Worm (Caenorhabditis elegans) whole organism, L4 larva: Measurements from ENCODE around the gene F13B12.6.

Source experiments
- D1046.2 ChIP-seq: fragments of 200-800 bp; sonication (Bioruptor generic); IDR thresholded peaks from 2 replicates; pipeline ENCODE4 v1.3.6; 2022; ENCODE audit warnings: missing genetic modification characterization, missing compliant biosample characterization
- F26F4.8 ChIP-seq: fragments of 200-800 bp; sonication (Bioruptor generic); conservative IDR thresholded peaks from 2 replicates; pipeline ENCODE4 v1.3.6; 2022; ENCODE audit warnings: missing genetic modification characterization, missing compliant biosample characterization
- F49E8.2 ChIP-seq: sonication (generic microtip); optimal IDR thresholded peaks from 2 replicates; lab custom pipeline; 2016; ENCODE audit warnings: missing compliant biosample characterization, mild to moderate bottlenecking, missing genetic modification characterization, borderline replicate concordance
- Y105C5A.15 ChIP-seq: fragments of 200-800 bp; sonication (Bioruptor generic); IDR thresholded peaks from 2 replicates; pipeline ENCODE4 v1.3.6; 2022; ENCODE audit warnings: missing genetic modification characterization, missing compliant biosample characterization
- Y48G9A.11 ChIP-seq: fragments of 200-800 bp; sonication (Bioruptor generic); IDR thresholded peaks from 2 replicates; pipeline ENCODE4 v1.3.6; 2022; ENCODE audit warnings: missing genetic modification reagents, missing genetic modification characterization, missing compliant biosample characterization
- ZK546.5 ChIP-seq, 2 experiments: sonication (generic microtip); optimal IDR thresholded peaks; 2 replicates each; lab custom pipeline; 2017; ENCODE audit warnings: missing biosample characterization in 2 of 2, missing genetic modification characterization in 2 of 2
- aly-2 ChIP-seq: sonication (generic microtip); optimal IDR thresholded peaks from 2 replicates; lab custom pipeline; 2018; ENCODE audit warnings: missing biosample characterization, missing genetic modification characterization
- attf-4 ChIP-seq: sonication (generic microtip); optimal IDR thresholded peaks from 3 replicates; lab custom pipeline; 2017; ENCODE audit warnings: missing biosample characterization, missing genetic modification characterization
- ceh-32 ChIP-seq: sonication (generic microtip); optimal IDR thresholded peaks from 2 replicates; lab custom pipeline; 2016; ENCODE audit warnings: mild to moderate bottlenecking, missing genetic modification characterization, missing compliant biosample characterization; ENCODE audit not compliant: poor library complexity
- cey-2 ChIP-seq: sonication (generic microtip); optimal IDR thresholded peaks from 3 replicates; lab custom pipeline; 2017; ENCODE audit warnings: missing genetic modification characterization, mild to moderate bottlenecking, missing compliant biosample characterization, antibody characterized with exemption, borderline replicate concordance; ENCODE audit not compliant: insufficient read depth
- ctbp-1 ChIP-seq: fragments of 200-800 bp; sonication (Bioruptor generic); IDR thresholded peaks from 2 replicates; pipeline ENCODE4 v1.3.6; 2022; ENCODE audit warnings: missing genetic modification reagents, missing genetic modification characterization, missing compliant biosample characterization
- daf-16 ChIP-seq, 3 experiments: sonication (generic microtip); optimal IDR thresholded peaks; 2 replicates each; lab custom pipeline; 2016 to 2017; ENCODE audit warnings: missing genetic modification characterization in 3 of 3, missing genetic modification reagents in 3 of 3, mild to moderate bottlenecking in 2 of 3, missing compliant biosample characterization in 2 of 3, missing biosample characterization in 1 of 3, moderate library complexity in 1 of 3
- daf-19 ChIP-seq: fragments of 200-800 bp; sonication (Bioruptor generic); conservative IDR thresholded peaks from 2 replicates; pipeline ENCODE4 v1.3.6; 2022; ENCODE audit warnings: missing genetic modification characterization, missing compliant biosample characterization
- dmd-6 ChIP-seq: fragments of 200-800 bp; sonication (Bioruptor generic); IDR thresholded peaks from 2 replicates; pipeline ENCODE4 v1.3.6; 2022; ENCODE audit warnings: missing genetic modification reagents, missing genetic modification characterization, missing compliant biosample characterization
- dmd-8 ChIP-seq: fragments of 200-800 bp; sonication (Bioruptor generic); IDR thresholded peaks from 2 replicates; pipeline ENCODE4 v1.3.6; 2022; ENCODE audit warnings: missing genetic modification characterization, missing compliant biosample characterization
- egl-43 ChIP-seq: fragments of 200-800 bp; sonication (Bioruptor generic); IDR thresholded peaks from 2 replicates; pipeline ENCODE4 v1.3.6; 2022; ENCODE audit warnings: missing genetic modification reagents, missing genetic modification characterization, missing compliant biosample characterization
- hlh-30 ChIP-seq: sonication (generic microtip); optimal IDR thresholded peaks from 2 replicates; lab custom pipeline; 2017; ENCODE audit warnings: antibody characterized with exemption, mild to moderate bottlenecking, missing genetic modification characterization, missing compliant biosample characterization; ENCODE audit not compliant: insufficient read depth
- hmg-1.1 ChIP-seq: fragments of 200-800 bp; sonication (Bioruptor generic); IDR thresholded peaks from 2 replicates; pipeline ENCODE4 v1.3.6; 2022; ENCODE audit warnings: missing genetic modification reagents, missing genetic modification characterization, missing compliant biosample characterization
- lin-1 ChIP-seq: fragments of 200-800 bp; sonication (Bioruptor generic); IDR thresholded peaks from 2 replicates; pipeline ENCODE4 v1.3.6; 2022; ENCODE audit warnings: missing genetic modification reagents, missing genetic modification characterization, missing compliant biosample characterization
- madf-5 ChIP-seq, 2 experiments: fragments of 200-800 bp; sonication (Bioruptor generic); IDR thresholded peaks; 2 replicates each; pipeline ENCODE4 v1.3.6; 2022; ENCODE audit warnings: missing compliant biosample characterization in 2 of 2, missing genetic modification characterization in 2 of 2
- mdt-29 ChIP-seq: fragments of 200-800 bp; sonication (Bioruptor generic); IDR thresholded peaks from 2 replicates; pipeline ENCODE4 v1.3.6; 2022; ENCODE audit warnings: missing genetic modification reagents, missing genetic modification characterization, missing compliant biosample characterization
- mxl-2 ChIP-seq: fragments of 200-800 bp; sonication (Bioruptor generic); conservative IDR thresholded peaks from 2 replicates; pipeline ENCODE4 v1.3.6; 2022; ENCODE audit warnings: missing genetic modification reagents, missing genetic modification characterization, missing compliant biosample characterization
- nhr-102 ChIP-seq: sonication (generic microtip); optimal IDR thresholded peaks from 2 replicates; lab custom pipeline; 2016; ENCODE audit warnings: mild to moderate bottlenecking, missing genetic modification characterization, moderate library complexity, missing compliant biosample characterization
- nhr-28 ChIP-seq: fragments of 150-350 bp; optimal IDR thresholded peaks from 2 replicates; lab custom pipeline; 2014; ENCODE audit warnings: missing biosample characterization, missing genetic modification characterization
- nhr-41 ChIP-seq: fragments of 200-800 bp; sonication (Bioruptor generic); IDR thresholded peaks from 2 replicates; pipeline ENCODE4 v1.3.6; 2022; ENCODE audit warnings: missing genetic modification reagents, missing genetic modification characterization, missing compliant biosample characterization
- nhr-48 ChIP-seq: sonication (generic microtip); optimal IDR thresholded peaks from 2 replicates; lab custom pipeline; 2016; ENCODE audit warnings: mild to moderate bottlenecking, missing genetic modification characterization, missing compliant biosample characterization
- nhr-77 ChIP-seq: fragments of 150-350 bp; optimal IDR thresholded peaks from 2 replicates; lab custom pipeline; 2014; ENCODE audit warnings: missing biosample characterization, missing genetic modification characterization
- pqm-1 ChIP-seq: sonication (generic microtip); optimal IDR thresholded peaks from 2 replicates; lab custom pipeline; 2017; ENCODE audit warnings: missing biosample characterization, missing genetic modification characterization
- set-16 ChIP-seq: fragments of 200-800 bp; sonication (Bioruptor generic); IDR thresholded peaks from 2 replicates; pipeline ENCODE4 v1.3.6; 2022; ENCODE audit warnings: missing genetic modification reagents, missing genetic modification characterization, missing compliant biosample characterization
- snpc-1.2 ChIP-seq: fragments of 200-800 bp; sonication (Bioruptor generic); IDR thresholded peaks from 2 replicates; pipeline ENCODE4 v1.3.6; 2022; ENCODE audit warnings: missing genetic modification reagents, missing genetic modification characterization, missing compliant biosample characterization
- snpc-4 ChIP-seq: fragments of 150-350 bp; optimal IDR thresholded peaks from 2 replicates; lab custom pipeline; 2014; ENCODE audit warnings: missing biosample characterization, missing genetic modification characterization
- spr-3 ChIP-seq: fragments of 200-800 bp; sonication (Bioruptor generic); optimal IDR thresholded peaks from 2 replicates; lab custom pipeline; 2018; ENCODE audit warnings: mild to moderate bottlenecking, missing genetic modification characterization, missing compliant biosample characterization
- unc-62 ChIP-seq, 3 experiments: fragments of 150-350 bp in 1 of 3; sonication (generic microtip); optimal IDR thresholded peaks in 2 of 3; peaks in 1 of 3; 1 replicate in 1 of 3; 2 replicates in 2 of 3; lab custom pipeline; 2014 to 2017; ENCODE audit warnings: missing biosample characterization in 3 of 3, missing genetic modification characterization in 3 of 3, missing genetic modification reagents in 3 of 3, missing genotype in 1 of 3
- vab-7 ChIP-seq: fragments of 200-800 bp; sonication (Bioruptor generic); IDR thresholded peaks from 2 replicates; pipeline ENCODE4 v1.3.6; 2022; ENCODE audit warnings: missing genetic modification reagents, missing genetic modification characterization, missing compliant biosample characterization
- zip-11 ChIP-seq: fragments of 200-800 bp; sonication (Bioruptor generic); IDR thresholded peaks from 2 replicates; pipeline ENCODE4 v1.3.6; 2022; ENCODE audit warnings: missing genetic modification characterization, missing compliant biosample characterization

F13B12.6 gene

ce11 chrIV:10449799-10450198 is 32.1 kb upstream of the F13B12.6 start, which contains the start of gene F13B12.4:
TSS of gene F13B12.4 (minus strand) at chrIV:10449899.
- no peak for TF ChIP-seq Y48G9A.11 (GFP tag; lab: Robert Waterston, UW)
- TF ChIP-seq nhr-102 (tag; lab: Kevin White, UChicago) = no peak
- TF ChIP-seq snpc-1.2 (GFP tag; lab: Robert Waterston, UW) = no peak
- TF ChIP-seq attf-4 (tag; lab: Kevin White, UChicago) = no peak

ce11 chrIV:10443510-10443909 is 25.8 kb upstream of the F13B12.6 start, which contains the start of gene F13B12.7:
TSS of gene F13B12.7 (plus strand) at chrIV:10443810.
- no peak for TF ChIP-seq mxl-2 (GFP tag; lab: Robert Waterston, UW)
- no peak for TF ChIP-seq hmg-1.1
- TF ChIP-seq vab-7 (GFP tag; lab: Robert Waterston, UW) = no peak
- no peak for TF ChIP-seq nhr-102 (tag; lab: Kevin White, UChicago)
- TF ChIP-seq snpc-4 = no peak
- no peak for TF ChIP-seq egl-43 (GFP tag; lab: Robert Waterston, UW)
- TF ChIP-seq spr-3 (GFP tag; lab: Kevin White, UChicago) = no peak
- no peak for TF ChIP-seq set-16 (GFP tag; lab: Robert Waterston, UW)
- TF ChIP-seq zip-11 (GFP tag; lab: Robert Waterston, UW) = no peak
- TF ChIP-seq Y105C5A.15 (GFP tag; lab: Robert Waterston, UW) = no peak
- TF ChIP-seq ZK546.5 (tag; optimal IDR thresholded peaks at IDR 0.05; lab: Kevin White, UChicago) = no peak
- no peak for TF ChIP-seq aly-2 (tag; lab: Kevin White, UChicago)

- peak in 1 of 2 experiments; percentile 51 for TF ChIP-seq unc-62 (GFP tag; optimal IDR thresholded peaks at IDR 0.05 in 1 of 2; lab: Kevin White, UChicago)
- no peak for TF ChIP-seq unc-62 (tag; optimal IDR thresholded peaks at IDR 0.05; lab: Kevin White, UChicago)
- no peak for TF ChIP-seq vab-7 (GFP tag; lab: Robert Waterston, UW)
- TF ChIP-seq, all 104 proteins: peak for 1
Observed at ce11 chrIV:10442904-10443303, 25.2 kb upstream of the F13B12.6 start.

- peak; percentile 90 for TF ChIP-seq dmd-6 (GFP tag; lab: Robert Waterston, UW)
- peak in 1 of 2 experiments; percentile 53 for TF ChIP-seq unc-62 (GFP tag; optimal IDR thresholded peaks at IDR 0.05 in 1 of 2; lab: Kevin White, UChicago)
- TF ChIP-seq unc-62 (tag; optimal IDR thresholded peaks at IDR 0.05; lab: Kevin White, UChicago) = no peak
- peak; percentile 82 for TF ChIP-seq nhr-28 (tag; lab: Kevin White, UChicago)
- no peak for TF ChIP-seq daf-16 (GFP tag; optimal IDR thresholded peaks at IDR 0.05; lab: Kevin White, UChicago)
- TF ChIP-seq daf-16 (tag; optimal IDR thresholded peaks at IDR 0.05; lab: Kevin White, UChicago) = peak; percentile 79
- TF ChIP-seq nhr-77 (tag; lab: Kevin White, UChicago) = peak; percentile 38
- no peak for TF ChIP-seq aly-2 (tag; lab: Kevin White, UChicago)
- TF ChIP-seq D1046.2 (GFP tag; lab: Robert Waterston, UW) = no peak
- no peak for TF ChIP-seq hlh-30 (tag; lab: Kevin White, UChicago)
- TF ChIP-seq Y48G9A.11 (GFP tag; lab: Robert Waterston, UW) = no peak
- TF ChIP-seq lin-1 (GFP tag; lab: Robert Waterston, UW) = no peak
- no peak for TF ChIP-seq dmd-8
- no peak for TF ChIP-seq madf-5 (GFP tag; IDR thresholded peaks at IDR 0.05; lab: Robert Waterston, UW)
- peak; percentile 97 for TF ChIP-seq pqm-1
- no peak for TF ChIP-seq ctbp-1 (GFP tag; lab: Robert Waterston, UW)
- TF ChIP-seq nhr-48 (tag; lab: Kevin White, UChicago) = peak; percentile 18
Observed at ce11 chrIV:10438901-10439300, 21.2 kb upstream of the F13B12.6 start, which contains the start of gene F13B12.3. TSS of gene F13B12.3 (plus strand) at chrIV:10439123.

ce11 chrIV:10437114-10437513 is 19.4 kb upstream of the F13B12.6 start:
- no peak for TF ChIP-seq cey-2 (tag; lab: Kevin White, UChicago)
- no peak for TF ChIP-seq F26F4.8 (GFP tag; lab: Robert Waterston, UW)
- no peak for TF ChIP-seq nhr-41 (GFP tag; lab: Robert Waterston, UW)
- no peak for TF ChIP-seq F49E8.2 (tag; lab: Kevin White, UChicago)
- TF ChIP-seq daf-19 = no peak
- TF ChIP-seq ceh-32 = no peak
- no peak for TF ChIP-seq mdt-29
- TF ChIP-seq, all 104 proteins: peak for 0
